Worm (Caenorhabditis elegans) whole organism, L1 larva: ENCODE data around the gene rpl-26.

ENCODE experiments used
- C04F5.9 ChIP-seq: sonication (generic microtip); optimal IDR thresholded peaks from 2 replicates; lab custom pipeline; 2016; ENCODE audit warnings: missing genetic modification characterization, missing compliant biosample characterization
- F16B12.6 ChIP-seq: fragments of 150-350 bp; optimal IDR thresholded peaks from 2 replicates; lab custom pipeline; 2014; ENCODE audit warnings: missing biosample characterization, missing genetic modification characterization
- aly-2 ChIP-seq: fragments of 150-350 bp; optimal IDR thresholded peaks from 2 replicates; lab custom pipeline; 2014; ENCODE audit warnings: missing biosample characterization, missing genetic modification characterization
- blmp-1 ChIP-seq: fragments of 150-350 bp; optimal IDR thresholded peaks from 2 replicates; lab custom pipeline; 2014; ENCODE audit warnings: missing biosample characterization, missing genetic modification characterization
- ceh-8 ChIP-seq: fragments of 200-800 bp; sonication (Bioruptor generic); optimal IDR thresholded peaks from 2 replicates; lab custom pipeline; 2018; ENCODE audit warnings: mild to moderate bottlenecking, missing genetic modification characterization, moderate library complexity, missing compliant biosample characterization
- ceh-90 ChIP-seq: sonication (generic microtip); optimal IDR thresholded peaks from 2 replicates; lab custom pipeline; 2016; ENCODE audit warnings: missing genetic modification characterization, missing compliant biosample characterization
- ces-1 ChIP-seq: fragments of 150-350 bp; optimal IDR thresholded peaks from 2 replicates; lab custom pipeline; 2014; ENCODE audit warnings: missing biosample characterization, missing genetic modification reagents, missing genetic modification characterization
- dpl-1 ChIP-seq, 3 experiments: fragments of 150-350 bp in 2 of 3; sonication (generic microtip) in 1 of 3; optimal IDR thresholded peaks; 2 replicates each; lab custom pipeline; 2014 to 2017; ENCODE audit warnings: missing biosample characterization in 3 of 3, missing genetic modification characterization in 3 of 3, missing genetic modification reagents in 3 of 3
- dsc-1 ChIP-seq: sonication (generic microtip); optimal IDR thresholded peaks from 2 replicates; lab custom pipeline; 2016; ENCODE audit warnings: mild to moderate bottlenecking, missing genetic modification characterization, missing compliant biosample characterization
- efl-1 ChIP-seq, 4 experiments: fragments of 150-350 bp; optimal IDR thresholded peaks in 3 of 4; peaks in 1 of 4; 1 replicate in 1 of 4; 2 replicates in 3 of 4; lab custom pipeline; 2014; ENCODE audit warnings: missing biosample characterization in 2 of 4, missing genetic modification characterization in 2 of 4, missing genetic modification reagents in 2 of 4
- efl-3 ChIP-seq: fragments of 200-800 bp; sonication (Bioruptor generic); optimal IDR thresholded peaks from 2 replicates; lab custom pipeline; 2018; ENCODE audit warnings: mild to moderate bottlenecking, missing genetic modification characterization, missing compliant biosample characterization
- egl-27 ChIP-seq, 2 experiments: fragments of 150-350 bp in 1 of 2; sonication (generic microtip); optimal IDR thresholded peaks; 3 replicates each; lab custom pipeline; 2017 to 2018; ENCODE audit warnings: missing biosample characterization in 2 of 2, missing genetic modification characterization in 2 of 2, missing genetic modification reagents in 2 of 2
- elt-2 ChIP-seq: sonication (generic microtip); optimal IDR thresholded peaks from 2 replicates; lab custom pipeline; 2016; ENCODE audit warnings: missing genetic modification characterization, mild to moderate bottlenecking, inconsistent platforms, missing compliant biosample characterization, missing genetic modification reagents
- elt-3 ChIP-seq, 6 experiments: fragments of 150-350 bp in 1 of 6; sonication (generic microtip); optimal IDR thresholded peaks; 2 replicates each; lab custom pipeline; 2017 to 2018; ENCODE audit warnings: missing biosample characterization in 6 of 6, missing genetic modification characterization in 6 of 6, inconsistent platforms in 1 of 6
- fkh-8 ChIP-seq: sonication (generic microtip); optimal IDR thresholded peaks from 2 replicates; lab custom pipeline; 2016; ENCODE audit warnings: mild to moderate bottlenecking, missing genetic modification characterization, missing compliant biosample characterization
- fos-1 ChIP-seq: fragments of 150-350 bp; optimal IDR thresholded peaks from 2 replicates; lab custom pipeline; 2014; ENCODE audit warnings: missing biosample characterization, missing genetic modification characterization
- hpl-2 ChIP-seq: fragments of 150-350 bp; optimal IDR thresholded peaks from 2 replicates; lab custom pipeline; 2014; ENCODE audit warnings: missing biosample characterization, missing genetic modification reagents, missing genetic modification characterization
- irx-1 ChIP-seq: sonication (generic microtip); optimal IDR thresholded peaks from 2 replicates; lab custom pipeline; 2016; ENCODE audit warnings: missing genetic modification characterization, missing compliant biosample characterization
- lin-13 ChIP-seq: fragments of 150-350 bp; optimal IDR thresholded peaks from 2 replicates; lab custom pipeline; 2014; ENCODE audit warnings: missing biosample characterization, missing genetic modification reagents, missing genetic modification characterization
- lin-14 ChIP-seq: fragments of 200-800 bp; sonication (Bioruptor generic); optimal IDR thresholded peaks from 2 replicates; lab custom pipeline; 2018; ENCODE audit warnings: mild to moderate bottlenecking, missing genetic modification characterization, moderate library complexity, missing compliant biosample characterization
- lin-15B ChIP-seq: fragments of 150-350 bp; sonication (generic microtip); optimal IDR thresholded peaks from 3 replicates; lab custom pipeline; 2014; ENCODE audit warnings: missing biosample characterization, missing genetic modification characterization
- lin-35 ChIP-seq, 2 experiments: fragments of 150-350 bp; optimal IDR thresholded peaks; 2 replicates each; lab custom pipeline; 2014; ENCODE audit warnings: missing biosample characterization in 2 of 2, missing genetic modification characterization in 2 of 2, missing genetic modification reagents in 2 of 2
- lin-39 ChIP-seq: fragments of 150-350 bp; optimal IDR thresholded peaks from 2 replicates; lab custom pipeline; 2014; ENCODE audit warnings: missing biosample characterization, missing genetic modification reagents, missing genetic modification characterization
- lir-3 ChIP-seq: sonication (generic microtip); optimal IDR thresholded peaks from 2 replicates; lab custom pipeline; 2016; ENCODE audit warnings: mild to moderate bottlenecking, missing genetic modification characterization, moderate library complexity, missing compliant biosample characterization; ENCODE audit not compliant: poor library complexity
- mef-2 ChIP-seq: fragments of 150-350 bp; optimal IDR thresholded peaks from 2 replicates; lab custom pipeline; 2014; ENCODE audit warnings: missing biosample characterization, missing genetic modification characterization
- mep-1 ChIP-seq: fragments of 150-350 bp; optimal IDR thresholded peaks from 2 replicates; lab custom pipeline; 2014; ENCODE audit warnings: missing biosample characterization, missing genetic modification characterization
- nhr-11 ChIP-seq: fragments of 150-350 bp; optimal IDR thresholded peaks from 2 replicates; lab custom pipeline; 2014; ENCODE audit warnings: missing biosample characterization, missing genetic modification characterization
- nhr-19 ChIP-seq: fragments of 200-800 bp; sonication (Bioruptor generic); conservative IDR thresholded peaks from 2 replicates; pipeline ENCODE4 v1.3.6; 2022; ENCODE audit warnings: missing genetic modification characterization, missing compliant biosample characterization
- nhr-237 ChIP-seq: fragments of 150-350 bp; optimal IDR thresholded peaks from 2 replicates; lab custom pipeline; 2014; ENCODE audit warnings: missing biosample characterization, missing genetic modification characterization
- nhr-76 ChIP-seq: sonication (generic microtip); optimal IDR thresholded peaks from 2 replicates; lab custom pipeline; 2017; ENCODE audit warnings: missing biosample characterization, missing genetic modification characterization
- nhr-77 ChIP-seq: fragments of 150-350 bp; optimal IDR thresholded peaks from 2 replicates; lab custom pipeline; 2014; ENCODE audit warnings: missing biosample characterization, missing genetic modification characterization
- pag-3 ChIP-seq: sonication (generic microtip); optimal IDR thresholded peaks from 2 replicates; lab custom pipeline; 2017; ENCODE audit warnings: missing genetic modification characterization, mild to moderate bottlenecking, missing compliant biosample characterization, antibody characterized with exemption, borderline replicate concordance; ENCODE audit not compliant: insufficient read depth
- pax-3 ChIP-seq: fragments of 200-800 bp; sonication (Bioruptor generic); optimal IDR thresholded peaks from 2 replicates; lab custom pipeline; 2018; ENCODE audit warnings: mild to moderate bottlenecking, missing genetic modification characterization, moderate library complexity, missing compliant biosample characterization
- rnt-1 ChIP-seq: sonication (generic microtip); optimal IDR thresholded peaks from 2 replicates; lab custom pipeline; 2016; ENCODE audit warnings: mild to moderate bottlenecking, missing genetic modification characterization, moderate library complexity, missing compliant biosample characterization
- skn-1 ChIP-seq: fragments of 150-350 bp; optimal IDR thresholded peaks from 2 replicates; lab custom pipeline; 2014; ENCODE audit warnings: missing biosample characterization, missing genetic modification characterization
- sptf-1 ChIP-seq: fragments of 150-350 bp; optimal IDR thresholded peaks from 2 replicates; lab custom pipeline; 2014; ENCODE audit warnings: missing biosample characterization, missing genetic modification characterization
- sup-37 ChIP-seq: fragments of 200-800 bp; sonication (Bioruptor generic); optimal IDR thresholded peaks from 2 replicates; lab custom pipeline; 2018; ENCODE audit warnings: mild to moderate bottlenecking, missing genetic modification characterization, missing compliant biosample characterization
- tbx-2 ChIP-seq: sonication (generic microtip); optimal IDR thresholded peaks from 2 replicates; lab custom pipeline; 2016; ENCODE audit warnings: missing genetic modification characterization, missing compliant biosample characterization
- tlp-1 ChIP-seq: fragments of 150-350 bp; optimal IDR thresholded peaks from 2 replicates; lab custom pipeline; 2014; ENCODE audit warnings: missing biosample characterization, missing genetic modification characterization
- unc-62 ChIP-seq: fragments of 150-350 bp; optimal IDR thresholded peaks from 2 replicates; lab custom pipeline; 2014; ENCODE audit warnings: missing biosample characterization, missing genetic modification reagents, missing genetic modification characterization
- unc-86 ChIP-seq: sonication (generic microtip); optimal IDR thresholded peaks from 2 replicates; lab custom pipeline; 2016; ENCODE audit warnings: missing genetic modification characterization, missing compliant biosample characterization
- vab-15 ChIP-seq: sonication (generic microtip); optimal IDR thresholded peaks from 2 replicates; lab custom pipeline; 2017; ENCODE audit warnings: missing genotype, mild to moderate bottlenecking, missing genetic modification characterization, missing compliant biosample characterization
- xbp-1 ChIP-seq: sonication (generic microtip); optimal IDR thresholded peaks from 2 replicates; lab custom pipeline; 2016; ENCODE audit warnings: missing genetic modification characterization, missing compliant biosample characterization
- zag-1 ChIP-seq: fragments of 150-350 bp; optimal IDR thresholded peaks from 2 replicates; lab custom pipeline; 2014; ENCODE audit warnings: missing biosample characterization, missing genetic modification characterization
- zip-4 ChIP-seq: fragments of 200-800 bp; sonication (Bioruptor generic); optimal IDR thresholded peaks from 2 replicates; lab custom pipeline; 2018; ENCODE audit warnings: mild to moderate bottlenecking, missing genetic modification characterization, moderate library complexity, missing compliant biosample characterization
- ztf-4 ChIP-seq: fragments of 150-350 bp; optimal IDR thresholded peaks from 2 replicates; lab custom pipeline; 2014; ENCODE audit warnings: missing biosample characterization, missing genetic modification characterization

rpl-26 gene

DNA sequence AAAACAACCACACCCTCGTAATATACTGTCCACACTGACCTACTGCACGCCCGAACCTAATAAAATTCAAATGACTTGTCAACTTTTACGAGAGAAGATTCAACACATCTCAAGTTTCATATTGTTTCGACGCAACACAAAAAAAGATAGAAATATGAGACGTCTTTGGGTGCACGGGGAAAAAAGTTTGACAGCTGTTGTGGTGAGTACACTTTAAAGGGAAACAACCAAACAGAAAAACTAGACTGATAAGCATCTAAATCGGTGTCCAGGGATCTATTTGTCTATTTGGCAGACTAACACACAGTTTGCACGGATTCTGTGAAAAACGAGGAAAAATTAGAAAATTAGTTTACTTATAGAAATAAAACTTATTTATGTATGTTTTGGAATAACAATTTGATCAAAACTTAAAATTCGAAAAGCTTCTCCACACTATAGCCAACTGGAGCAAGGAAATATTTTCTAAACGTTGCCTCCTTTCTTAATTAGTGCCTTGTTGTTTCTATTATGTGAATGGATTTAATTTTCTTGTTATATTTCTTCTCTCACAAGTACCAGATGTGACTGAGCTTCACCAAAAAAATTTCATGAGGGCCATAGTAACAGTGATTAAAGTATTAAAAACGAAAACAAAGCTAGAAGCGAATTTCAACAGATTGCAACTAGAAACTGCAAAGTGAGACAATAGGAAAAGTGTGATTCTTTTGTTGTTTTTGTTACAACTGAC lies 41.2 kb downstream of the rpl-26 start (continued):
- peak; percentile 58 for TF ChIP-seq lin-14 (GFP tag; lab: Kevin White, UChicago)
- TF ChIP-seq egl-27 (tag; optimal IDR thresholded peaks at IDR 0.05; lab: Kevin White, UChicago) = no peak
- no peak for TF ChIP-seq elt-3 (tag; optimal IDR thresholded peaks at IDR 0.05; lab: Kevin White, UChicago)
- TF ChIP-seq hpl-2 = no peak
- TF ChIP-seq, all 84 proteins: peak for 7

DNA sequence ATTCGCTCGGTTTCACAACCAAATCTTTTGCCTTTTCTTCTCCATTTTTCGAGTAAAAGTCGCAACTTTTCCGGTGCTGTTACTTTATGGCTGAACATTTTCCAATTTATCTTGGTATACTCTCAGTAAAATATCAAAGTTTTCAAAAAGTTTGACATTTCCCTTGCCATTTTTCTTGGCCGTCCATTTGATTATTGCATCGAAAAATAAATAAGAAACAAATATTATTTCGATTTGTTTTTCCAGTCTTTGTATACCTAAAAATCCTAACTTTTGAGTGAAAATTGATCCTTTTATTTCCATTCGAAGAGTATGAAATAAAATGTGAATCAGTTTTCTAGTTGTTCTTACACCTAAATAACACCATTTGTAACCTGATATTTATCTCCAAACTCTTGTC lies 43.9 kb downstream of the rpl-26 start:
- TF ChIP-seq lin-39 (tag; lab: Kevin White, UChicago) (no peak), sup-37 (no peak), tbx-2 (tag; lab: Kevin White, UChicago) (no peak), xbp-1 (no peak), lin-35 (GFP tag; optimal IDR thresholded peaks at IDR 0.05; lab: Kevin White, UChicago) (no peak), aly-2 (tag; lab: Kevin White, UChicago) (no peak), nhr-237 (tag; lab: Kevin White, UChicago) (no peak), ceh-90 (tag; lab: Kevin White, UChicago) (no peak), pax-3 (tag; lab: Kevin White, UChicago) (no peak), elt-2 (no peak), nhr-11 (tag; lab: Kevin White, UChicago) (no peak), elt-3 (tag; optimal IDR thresholded peaks at IDR 0.05; lab: Kevin White, UChicago) (no peak), lin-13 (GFP tag; lab: Kevin White, UChicago) (no peak), vab-15 (tag; lab: Kevin White, UChicago) (no peak), nhr-19 (no peak), zag-1 (no peak), ces-1 (GFP tag; lab: Kevin White, UChicago) (no peak), pag-3 (tag; lab: Kevin White, UChicago) (no peak)

DNA sequence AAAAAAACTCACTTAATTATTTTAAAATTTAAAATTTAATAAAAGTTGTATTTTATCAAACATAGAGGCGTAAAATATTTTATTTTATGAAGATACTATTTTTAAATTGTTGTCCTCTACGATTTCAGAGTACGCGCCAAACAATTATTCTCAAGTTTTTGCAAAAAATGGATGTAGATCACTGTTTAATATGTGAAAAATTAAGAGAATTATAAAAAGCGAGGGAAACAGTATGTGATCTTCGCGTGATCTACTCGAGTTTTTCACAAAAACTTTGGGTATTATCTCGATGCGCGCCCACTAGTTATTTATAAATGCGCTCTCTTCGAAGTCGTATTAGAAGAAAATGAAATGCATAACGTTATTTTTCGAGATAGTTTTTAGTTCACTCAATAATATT lies 46.3 kb downstream of the rpl-26 start:
- TF ChIP-seq unc-86 (no peak), fkh-8 (tag; lab: Kevin White, UChicago) (no peak), mef-2 (tag; lab: Kevin White, UChicago) (no peak), efl-1 (optimal IDR thresholded peaks at IDR 0.05; lab: Kevin White, UChicago) (no peak), efl-1 (GFP tag; optimal IDR thresholded peaks at IDR 0.05 in 1 of 2; lab: Kevin White, UChicago) (no peak), unc-62 (GFP tag; lab: Kevin White, UChicago) (no peak), nhr-76 (tag; lab: Kevin White, UChicago) (no peak), tlp-1 (no peak)
- TF ChIP-seq, all 84 proteins: peak for 0

DNA sequence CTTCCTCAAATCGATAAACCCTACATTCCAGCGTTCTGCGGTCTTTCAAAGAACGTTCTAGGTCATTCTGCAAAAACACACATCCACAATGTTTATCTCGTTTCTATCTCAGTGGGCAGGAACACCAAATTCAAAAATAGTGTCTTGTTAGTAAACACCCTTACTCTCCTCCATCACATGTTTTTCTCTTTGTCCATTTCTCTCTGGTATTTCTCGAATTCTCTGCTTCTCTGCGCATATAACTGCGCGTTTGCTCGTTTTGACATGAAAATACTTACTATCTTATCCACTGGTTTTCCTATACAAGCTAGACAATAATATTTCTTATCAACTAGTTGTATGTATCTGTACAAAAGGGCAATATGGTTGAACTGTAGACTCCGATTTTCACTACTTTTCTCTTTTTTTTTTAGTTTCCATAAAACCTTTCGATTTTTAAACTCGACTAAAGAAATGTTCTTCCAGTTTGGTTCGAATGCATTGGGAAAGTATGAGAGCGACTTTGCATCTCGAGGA lies 48.1 kb downstream of the rpl-26 start, which contains the start of gene pyr-1:
pyr-1 (plus strand) TSS at position 466 of the 516 bp plus-strand sequence.
- TF ChIP-seq fos-1 (no peak), mef-2 (tag; lab: Kevin White, UChicago) (no peak), lir-3 (tag; lab: Kevin White, UChicago) (no peak), elt-2 (no peak), zag-1 (no peak), ztf-4 (tag; lab: Kevin White, UChicago) (no peak), F16B12.6 (tag; lab: Kevin White, UChicago) (peak; percentile 13), dsc-1 (tag; lab: Kevin White, UChicago) (no peak), lin-15B (tag; lab: Kevin White, UChicago) (no peak), efl-3 (no peak), lin-13 (GFP tag; lab: Kevin White, UChicago) (no peak), skn-1 (tag; lab: Kevin White, UChicago) (no peak), blmp-1 (no peak), C04F5.9 (tag; lab: Kevin White, UChicago) (no peak), ceh-8 (GFP tag; lab: Kevin White, UChicago) (no peak), nhr-77 (tag; lab: Kevin White, UChicago) (no peak), mep-1 (tag; lab: Kevin White, UChicago) (peak; percentile 59), pax-3 (tag; lab: Kevin White, UChicago) (no peak), rnt-1 (peak; percentile 30), dpl-1 (GFP tag; optimal IDR thresholded peaks at IDR 0.05; lab: Kevin White, UChicago) (peak in 2 of 3 experiments; percentile 4 to 8), sptf-1 (tag; lab: Kevin White, UChicago) (no peak), lin-14 (GFP tag; lab: Kevin White, UChicago) (peak; percentile 72), lin-35 (GFP tag; optimal IDR thresholded peaks at IDR 0.05; lab: Kevin White, UChicago) (peak in 1 of 2 experiments; percentile 58), irx-1 (tag; lab: Kevin White, UChicago) (no peak), zip-4 (GFP tag; lab: Kevin White, UChicago) (no peak)
